Fruit fly (Drosophila melanogaster) whole organism, embryonic: ENCODE data around the gene ckd.

Experiments
- Antp ChIP-seq: fragments of 200-800 bp; sonication (Bioruptor generic); optimal IDR thresholded peaks from 3 replicates; lab custom pipeline; 2016; ENCODE audit warnings: missing biosample characterization, missing genetic modification characterization
- Atf-2 ChIP-seq: fragments of 200-800 bp; sonication (Bioruptor generic); optimal IDR thresholded peaks from 2 replicates; lab custom pipeline; 2016; ENCODE audit warnings: missing biosample characterization, missing genetic modification characterization
- Atf6 ChIP-seq: fragments of 200-800 bp; sonication (Bioruptor generic); IDR thresholded peaks from 2 replicates; pipeline ENCODE4 v1.3.6; 2022; ENCODE audit warnings: missing biosample characterization, missing genetic modification characterization
- CG10366 ChIP-seq: fragments of 200-800 bp; sonication (Bioruptor generic); IDR thresholded peaks from 2 replicates; pipeline ENCODE4 v1.3.6; 2022; ENCODE audit warnings: missing biosample characterization, missing genetic modification characterization
- CG10543 ChIP-seq: fragments of 200-800 bp; sonication (Bioruptor generic); optimal IDR thresholded peaks from 3 replicates; lab custom pipeline; 2017; ENCODE audit warnings: missing biosample characterization, mild to moderate bottlenecking, missing genetic modification characterization, moderate library complexity
- CG12155 ChIP-seq: fragments of 200-800 bp; sonication (Bioruptor generic); optimal IDR thresholded peaks from 3 replicates; lab custom pipeline; 2016; ENCODE audit warnings: missing biosample characterization, missing genetic modification characterization
- CG12769 ChIP-seq: fragments of 200-800 bp; sonication (Bioruptor generic); optimal IDR thresholded peaks from 2 replicates; lab custom pipeline; 2019; ENCODE audit warnings: missing biosample characterization, mild to moderate bottlenecking, missing genetic modification characterization, moderate library complexity
- CG12942 ChIP-seq: fragments of 200-800 bp; sonication (Bioruptor generic); optimal IDR thresholded peaks from 3 replicates; lab custom pipeline; 2016; ENCODE audit warnings: missing biosample characterization, missing genetic modification characterization
- CG13894 ChIP-seq: fragments of 200-800 bp; sonication (Bioruptor generic); optimal IDR thresholded peaks from 3 replicates; lab custom pipeline; 2018; ENCODE audit warnings: missing biosample characterization, mild to moderate bottlenecking, missing genetic modification characterization, moderate library complexity
- CG15011 ChIP-seq: fragments of 200-800 bp; sonication (Bioruptor generic); optimal IDR thresholded peaks from 3 replicates; lab custom pipeline; 2018; ENCODE audit warnings: missing biosample characterization, mild to moderate bottlenecking, missing genetic modification characterization
- CG16815 ChIP-seq: fragments of 200-800 bp; sonication (Bioruptor generic); optimal IDR thresholded peaks from 3 replicates; lab custom pipeline; 2017; ENCODE audit warnings: missing biosample characterization, mild to moderate bottlenecking, missing genetic modification characterization
- CG30431 ChIP-seq: fragments of 200-800 bp; sonication (Bioruptor generic); optimal IDR thresholded peaks from 2 replicates; lab custom pipeline; 2017; ENCODE audit warnings: missing biosample characterization, missing genetic modification characterization
- CG6175 ChIP-seq: fragments of 200-800 bp; sonication (Bioruptor generic); IDR thresholded peaks from 3 replicates; pipeline ENCODE4 v1.3.6; 2022; ENCODE audit warnings: missing biosample characterization, missing genetic modification characterization
- CG7372 ChIP-seq: fragments of 200-800 bp; sonication (Bioruptor generic); IDR thresholded peaks from 2 replicates; pipeline ENCODE4 v1.3.6; 2022; ENCODE audit warnings: missing biosample characterization, missing genetic modification characterization
- CG8765 ChIP-seq: fragments of 200-800 bp; sonication (Bioruptor generic); IDR thresholded peaks from 2 replicates; pipeline ENCODE4 v1.3.6; 2022; ENCODE audit warnings: missing biosample characterization, missing genetic modification characterization
- CG8944 ChIP-seq: fragments of 200-800 bp; sonication (Bioruptor generic); optimal IDR thresholded peaks from 3 replicates; lab custom pipeline; 2016; ENCODE audit warnings: missing biosample characterization, missing genetic modification characterization
- CG9797 ChIP-seq: fragments of 200-800 bp; sonication (Bioruptor generic); optimal IDR thresholded peaks from 3 replicates; lab custom pipeline; 2018; ENCODE audit warnings: missing biosample characterization, mild to moderate bottlenecking, missing genetic modification characterization
- CG9932 ChIP-seq: fragments of 200-800 bp; sonication (Bioruptor generic); IDR thresholded peaks from 2 replicates; pipeline ENCODE4 v1.3.6; 2022; ENCODE audit warnings: missing biosample characterization, missing genetic modification characterization
- Camta ChIP-seq: fragments of 200-800 bp; sonication (Bioruptor generic); optimal IDR thresholded peaks from 2 replicates; lab custom pipeline; 2016; ENCODE audit warnings: missing biosample characterization, missing genetic modification characterization
- CrebB ChIP-seq: fragments of 200-800 bp; sonication (Bioruptor generic); optimal IDR thresholded peaks from 3 replicates; lab custom pipeline; 2018; ENCODE audit warnings: missing biosample characterization, mild to moderate bottlenecking, missing genetic modification characterization
- Dll ChIP-seq: fragments of 200-800 bp; sonication (Bioruptor generic); IDR thresholded peaks from 4 replicates; pipeline ENCODE4 v1.3.6; 2022; ENCODE audit warnings: missing biosample characterization, missing genetic modification characterization; ENCODE audit not compliant: partially characterized antibody
- Dp ChIP-seq: fragments of 200-800 bp; sonication (Bioruptor generic); optimal IDR thresholded peaks from 2 replicates; lab custom pipeline; 2018; ENCODE audit warnings: missing biosample characterization, mild to moderate bottlenecking, missing genetic modification characterization, moderate library complexity
- Elba2 ChIP-seq: fragments of 200-800 bp; sonication (Bioruptor generic); optimal IDR thresholded peaks from 3 replicates; lab custom pipeline; 2016; ENCODE audit warnings: missing biosample characterization, missing genetic modification characterization
- Hr3 ChIP-seq: fragments of 200-800 bp; sonication (Bioruptor generic); optimal IDR thresholded peaks from 3 replicates; lab custom pipeline; 2016; ENCODE audit warnings: missing biosample characterization, missing genetic modification characterization
- Hr78 ChIP-seq, 2 experiments: fragments of 200-800 bp in 1 of 2; fragments of >200 bp in 1 of 2; sonication (Bioruptor generic) in 1 of 2; optimal IDR thresholded peaks; 2 replicates each; lab custom pipeline; 2017 to 2019; ENCODE audit warnings: missing biosample characterization in 2 of 2, missing genetic modification characterization in 2 of 2, mild to moderate bottlenecking in 1 of 2, moderate library complexity in 1 of 2
- Nf-YA ChIP-seq: fragments of 200-800 bp; sonication (Bioruptor generic); IDR thresholded peaks from 2 replicates; pipeline ENCODE4 v1.3.6; 2022; ENCODE audit warnings: missing biosample characterization, missing genetic modification characterization
- Ptx1 ChIP-seq: fragments of 200-800 bp; sonication (Bioruptor generic); IDR thresholded peaks from 2 replicates; pipeline ENCODE4 v1.3.6; 2022; ENCODE audit warnings: missing biosample characterization, missing genetic modification characterization
- Sry-β ChIP-seq: fragments of 200-800 bp; sonication (Bioruptor generic); optimal IDR thresholded peaks from 2 replicates; lab custom pipeline; 2018; ENCODE audit warnings: missing biosample characterization, mild to moderate bottlenecking, missing genetic modification characterization, moderate library complexity
- Ssrp ChIP-seq: fragments of 200-800 bp; sonication (Bioruptor generic); optimal IDR thresholded peaks from 2 replicates; lab custom pipeline; 2018; ENCODE audit warnings: missing biosample characterization, mild to moderate bottlenecking, missing genetic modification characterization, moderate library complexity
- al ChIP-seq: fragments of 200-800 bp; sonication (Bioruptor generic); IDR thresholded peaks from 2 replicates; pipeline ENCODE4 v1.3.6; 2022; ENCODE audit warnings: missing biosample characterization, missing genetic modification characterization
- az2 ChIP-seq: fragments of 200-800 bp; sonication (Bioruptor generic); optimal IDR thresholded peaks from 3 replicates; lab custom pipeline; 2016; ENCODE audit warnings: missing biosample characterization, missing genetic modification characterization
- btn ChIP-seq: fragments of 200-800 bp; sonication (Bioruptor generic); optimal IDR thresholded peaks from 2 replicates; lab custom pipeline; 2016; ENCODE audit warnings: missing biosample characterization, missing genetic modification characterization
- croc ChIP-seq: fragments of 200-800 bp; sonication (Bioruptor generic); conservative IDR thresholded peaks from 3 replicates; pipeline ENCODE4 v1.3.6; 2022; ENCODE audit warnings: missing biosample characterization, missing genetic modification characterization
- dmrt11E ChIP-seq: fragments of 200-800 bp; sonication (Bioruptor generic); optimal IDR thresholded peaks from 3 replicates; lab custom pipeline; 2018; ENCODE audit warnings: missing biosample characterization, mild to moderate bottlenecking, missing genetic modification characterization, moderate library complexity
- fd3F ChIP-seq: fragments of 200-800 bp; sonication (Bioruptor generic); optimal IDR thresholded peaks from 2 replicates; lab custom pipeline; 2018; ENCODE audit warnings: missing biosample characterization, mild to moderate bottlenecking, missing genetic modification characterization, moderate library complexity
- gt ChIP-seq: fragments of 200-800 bp; sonication (Bioruptor generic); IDR thresholded peaks from 2 replicates; pipeline ENCODE4 v1.3.6; 2022; ENCODE audit warnings: missing biosample characterization, missing genetic modification characterization
- inv ChIP-seq: fragments of 200-800 bp; sonication (Bioruptor generic); IDR thresholded peaks from 2 replicates; pipeline ENCODE4 v1.3.6; 2022; ENCODE audit warnings: missing biosample characterization, missing genetic modification characterization; ENCODE audit not compliant: partially characterized antibody
- lab ChIP-seq: fragments of 200-800 bp; sonication (Bioruptor generic); optimal IDR thresholded peaks from 3 replicates; lab custom pipeline; 2017; ENCODE audit warnings: missing biosample characterization, missing genetic modification characterization, mild to moderate bottlenecking, moderate library complexity, missing genetic modification reagents
- lmd ChIP-seq: fragments of 200-800 bp; sonication (Bioruptor generic); IDR thresholded peaks from 2 replicates; pipeline ENCODE4 v1.3.6; 2022; ENCODE audit warnings: missing biosample characterization, missing genetic modification characterization
- nom ChIP-seq: fragments of 200-800 bp; sonication (Bioruptor generic); optimal IDR thresholded peaks from 2 replicates; lab custom pipeline; 2017; ENCODE audit warnings: missing biosample characterization, missing genetic modification characterization, mild to moderate bottlenecking, moderate library complexity, missing genetic modification reagents
- oc ChIP-seq: fragments of 200-800 bp; sonication (Bioruptor generic); optimal IDR thresholded peaks from 2 replicates; lab custom pipeline; 2018; ENCODE audit warnings: missing biosample characterization, mild to moderate bottlenecking, missing genetic modification characterization, moderate library complexity
- salm ChIP-seq: fragments of 200-800 bp; sonication (Bioruptor generic); optimal IDR thresholded peaks from 2 replicates; lab custom pipeline; 2018; ENCODE audit warnings: missing biosample characterization, mild to moderate bottlenecking, missing genetic modification characterization
- seq ChIP-seq: fragments of 200-800 bp; sonication (Bioruptor generic); IDR thresholded peaks from 2 replicates; pipeline ENCODE4 v1.3.6; 2022; ENCODE audit warnings: missing biosample characterization, missing genetic modification characterization
- sim ChIP-seq: fragments of 200-800 bp; sonication (Bioruptor generic); IDR thresholded peaks from 2 replicates; pipeline ENCODE4 v1.3.6; 2022; ENCODE audit warnings: missing biosample characterization, missing genetic modification characterization
- slou ChIP-seq: fragments of 200-800 bp; sonication (Bioruptor generic); optimal IDR thresholded peaks from 3 replicates; lab custom pipeline; 2016; ENCODE audit warnings: missing biosample characterization, missing genetic modification characterization
- slp2 ChIP-seq: fragments of 200-800 bp; sonication (Bioruptor generic); optimal IDR thresholded peaks from 2 replicates; lab custom pipeline; 2016; ENCODE audit warnings: missing biosample characterization, missing genetic modification characterization
- sob ChIP-seq: fragments of 200-800 bp; sonication (Bioruptor generic); IDR thresholded peaks from 2 replicates; pipeline ENCODE4 v1.3.6; 2022; ENCODE audit warnings: missing biosample characterization, missing genetic modification characterization
- unpg ChIP-seq: fragments of 200-800 bp; sonication (Bioruptor generic); optimal IDR thresholded peaks from 3 replicates; lab custom pipeline; 2018; ENCODE audit warnings: missing biosample characterization, mild to moderate bottlenecking, missing genetic modification characterization, moderate library complexity
- zen2 ChIP-seq: fragments of 200-800 bp; sonication (Bioruptor generic); IDR thresholded peaks from 3 replicates; pipeline ENCODE4 v1.3.6; 2022; ENCODE audit warnings: missing biosample characterization, missing genetic modification characterization; ENCODE audit not compliant: partially characterized antibody

The ckd gene

DNA sequence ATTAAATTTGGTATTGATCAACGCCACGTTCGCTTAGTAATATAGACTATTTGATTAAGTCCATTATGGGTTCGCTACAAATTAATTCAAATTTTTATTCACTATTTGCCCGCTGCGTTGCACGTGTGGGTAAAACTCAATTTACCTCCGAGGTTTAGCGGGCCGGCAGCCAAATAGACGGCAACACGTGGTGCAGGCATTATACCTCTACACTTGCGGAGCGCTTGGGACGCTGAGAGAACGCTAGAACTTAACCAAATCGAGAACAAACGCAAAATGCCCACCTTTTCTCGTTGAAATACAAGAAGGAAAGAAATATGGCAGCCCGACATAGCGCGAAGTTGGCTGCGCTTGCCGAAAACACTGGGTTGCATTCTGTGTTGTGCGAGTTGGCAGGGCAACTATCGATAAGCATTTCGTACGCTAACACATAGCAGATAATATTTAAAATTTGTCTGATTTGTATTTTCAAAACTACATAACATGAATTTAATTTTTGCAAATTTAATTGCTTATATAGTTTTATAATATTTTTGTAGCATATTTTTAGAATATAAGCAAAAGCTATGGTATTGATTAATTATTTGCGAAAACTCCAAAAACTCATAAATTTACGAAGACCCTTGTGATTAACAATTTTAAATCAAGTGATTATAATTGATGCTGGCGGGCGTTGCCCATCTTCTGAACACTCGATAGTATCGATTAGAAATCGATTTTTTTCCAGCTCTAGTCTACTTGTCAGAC lies 34.9 kb upstream of the ckd start, which contains the start of the genes RpL28 and eIF1 (continued):
- TF ChIP-seq Atf-2 (GFP tag; lab: Kevin White, UChicago) = peak; percentile 81
- TF ChIP-seq Ptx1 (GFP tag; lab: Robert Waterston, UW) = peak; percentile 86
- peak; percentile 86 for TF ChIP-seq nom (GFP tag; lab: Kevin White, UChicago)
- peak; percentile 61; the same call in 1 of the 2 replicates for TF ChIP-seq seq (GFP tag; lab: Robert Waterston, UW)
- TF ChIP-seq CG15011 = peak; percentile 93
- peak; percentile 89 for TF ChIP-seq slp2
- peak; percentile 87 for TF ChIP-seq Antp (GFP tag; lab: Kevin White, UChicago)
- TF ChIP-seq al (GFP tag; lab: Robert Waterston, UW) = peak; percentile 67
- peak; percentile 71 for TF ChIP-seq CG9797 (GFP tag; lab: Kevin White, UChicago)
- TF ChIP-seq Dp (GFP tag; lab: Kevin White, UChicago) = peak; percentile 60
- peak; percentile 84 for TF ChIP-seq CG13894 (tag; lab: Kevin White, UChicago)
- TF ChIP-seq CG10543 = peak; percentile 96
- TF ChIP-seq dmrt11E (tag; lab: Kevin White, UChicago) = peak; percentile 87
- peak; percentile 77 for TF ChIP-seq Ssrp (tag; lab: Kevin White, UChicago)
- peak; percentile 74 for TF ChIP-seq Nf-YA
- TF ChIP-seq CG16815 (GFP tag; lab: Kevin White, UChicago) = peak; percentile 78
- peak; percentile 59; the same call in 2 of the 3 replicates for TF ChIP-seq croc (GFP tag; lab: Robert Waterston, UW)
- peak; percentile 79 for TF ChIP-seq btn
- peak; percentile 72 for TF ChIP-seq inv (GFP tag; lab: Robert Waterston, UW)
- peak; percentile 81 for TF ChIP-seq CG8944 (GFP tag; lab: Kevin White, UChicago)
- peak; percentile 83 for TF ChIP-seq CG12155
- peak; percentile 82 for TF ChIP-seq Hr3 (GFP tag; lab: Kevin White, UChicago)
- peak; percentile 36 for TF ChIP-seq salm
- peak; percentile 87 for TF ChIP-seq fd3F (GFP tag; lab: Kevin White, UChicago)
- TF ChIP-seq CG9932 = peak; percentile 89
- TF ChIP-seq CG7372 (GFP tag; lab: Robert Waterston, UW) = peak; percentile 71
- TF ChIP-seq CG8765 = peak; percentile 54
- TF ChIP-seq az2 = peak; percentile 88
- peak; percentile 83; the same call in 2 of the 3 replicates for TF ChIP-seq CG6175 (GFP tag; lab: Robert Waterston, UW)
- peak; percentile 91 for TF ChIP-seq Camta (GFP tag; lab: Kevin White, UChicago)
- peak; percentile 85 for TF ChIP-seq sim
- TF ChIP-seq gt (GFP tag; lab: Robert Waterston, UW) = peak; percentile 74
- peak in 1 of 2 experiments; percentile 43 for TF ChIP-seq Hr78 (GFP tag; optimal IDR thresholded peaks at IDR 0.05; lab: Kevin White, UChicago)
- no peak for TF ChIP-seq CG12769
- TF ChIP-seq lmd = peak; percentile 82
- TF ChIP-seq zen2 (GFP tag; lab: Robert Waterston, UW) = peak; percentile 47; the same call in 2 of the 3 replicates
- TF ChIP-seq Sry-β (GFP tag; lab: Kevin White, UChicago) = peak; percentile 66
- peak; percentile 85 for TF ChIP-seq CG12942 (GFP tag; lab: Kevin White, UChicago)
- TF ChIP-seq CrebB (tag; lab: Kevin White, UChicago) = peak; percentile 90
- peak; percentile 62 for TF ChIP-seq Elba2 (GFP tag; lab: Kevin White, UChicago)
- peak; percentile 60 for TF ChIP-seq lab (GFP tag; lab: Kevin White, UChicago)
- peak; percentile 91 for TF ChIP-seq slou
- peak; percentile 91 for TF ChIP-seq sob (GFP tag; lab: Robert Waterston, UW)
- TF ChIP-seq unpg = peak; percentile 78
- peak; percentile 76 for TF ChIP-seq Atf6 (GFP tag; lab: Robert Waterston, UW)
- no peak for TF ChIP-seq oc (tag; lab: Kevin White, UChicago)
- TF ChIP-seq CG10366 (GFP tag; lab: Robert Waterston, UW) = peak; percentile 87
- peak; percentile 87 for TF ChIP-seq Dll (GFP tag; lab: Robert Waterston, UW)
- peak; percentile 91 for TF ChIP-seq CG30431 (GFP tag; lab: Kevin White, UChicago)
